Worm (Caenorhabditis elegans): ENCODE results near the gene C14C10.5.

DNA sequence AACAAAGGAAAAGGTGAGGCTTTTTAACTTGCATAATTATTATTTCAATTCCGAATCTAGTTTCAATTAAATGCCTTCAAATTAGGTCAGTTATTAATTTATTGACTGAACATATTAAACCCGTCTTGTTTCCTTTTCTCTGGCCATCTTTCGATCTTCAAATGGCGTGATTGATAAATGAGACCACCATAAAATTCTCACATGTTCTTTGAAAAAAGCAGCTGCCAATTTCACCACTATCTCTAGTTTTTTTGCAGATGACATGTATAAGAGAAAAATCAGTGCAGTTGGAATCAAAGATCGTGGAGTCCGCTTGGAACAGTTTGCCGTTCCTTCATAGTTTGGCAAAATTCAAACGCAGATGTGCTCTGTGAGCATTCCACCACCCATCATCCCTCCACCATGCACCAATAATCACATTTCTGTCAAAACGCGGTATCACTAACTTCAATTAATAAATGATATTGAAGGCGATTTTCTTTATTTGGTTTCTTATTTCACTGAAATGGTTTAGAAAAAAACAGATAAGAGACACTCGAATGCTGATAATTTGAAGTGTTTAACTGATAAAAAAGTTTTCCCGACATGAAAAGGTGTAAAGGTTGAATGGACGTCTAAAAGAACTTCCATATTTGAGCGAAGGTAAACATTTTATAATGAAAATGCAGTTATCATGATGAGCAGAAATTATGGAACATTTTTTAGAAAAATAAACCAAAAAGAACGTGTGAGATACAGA lies 37.9 kb downstream of the C14C10.5 start:
- no peak for TF ChIP-seq tbx-7 (tag; optimal IDR thresholded peaks at IDR 0.05)
- TF ChIP-seq lim-6 (tag; optimal IDR thresholded peaks at IDR 0.05) = no peak

Data from whole organism, late embryonic.